Worm (Caenorhabditis elegans): ENCODE data around the gene math-15.

ce11 chrII:1895278-1895677 lies 29.1 kb downstream of the math-15 start, which contains the start of gene C46F9.5:
- TF ChIP-seq unc-62 (GFP tag; optimal IDR thresholded peaks at IDR 0.05) (no peak), aly-2 (tag; optimal IDR thresholded peaks at IDR 0.05) (no peak), ZK546.5 (tag; optimal IDR thresholded peaks at IDR 0.05) (no peak), daf-12 (tag; optimal IDR thresholded peaks at IDR 0.05) (no peak), nhr-77 (tag; optimal IDR thresholded peaks at IDR 0.05) (no peak), snpc-4 (tag; optimal IDR thresholded peaks at IDR 0.05) (no peak), ztf-4 (tag; optimal IDR thresholded peaks at IDR 0.05) (no peak), elt-2 (tag; optimal IDR thresholded peaks at IDR 0.05) (no peak), nhr-11 (tag; optimal IDR thresholded peaks at IDR 0.05) (no peak), pha-4 (tag; optimal IDR thresholded peaks at IDR 0.05) (no peak), egl-5 (tag; optimal IDR thresholded peaks at IDR 0.05) (no peak), mdl-1 (tag; optimal IDR thresholded peaks at IDR 0.05) (no peak), fkh-10 (GFP tag; optimal IDR thresholded peaks at IDR 0.05) (no peak)
